Worm (Caenorhabditis elegans) whole organism, L4 larva: ENCODE results near the gene Y67H2A.7.

Source experiments
- ZK546.5 ChIP-seq, 2 experiments: sonication (generic microtip); optimal IDR thresholded peaks; 2 replicates each; lab custom pipeline; 2017; ENCODE audit warnings: missing biosample characterization in 2 of 2, missing genetic modification characterization in 2 of 2
- aha-1 ChIP-seq: fragments of 150-350 bp; peaks from one replicate; lab custom pipeline; 2014; ENCODE audit warnings: missing biosample characterization, missing genetic modification characterization
- arid-1 ChIP-seq: fragments of 200-800 bp; sonication (Bioruptor generic); conservative IDR thresholded peaks from 2 replicates; pipeline ENCODE4 v1.3.6; 2022; ENCODE audit warnings: missing genetic modification reagents, missing genetic modification characterization, missing compliant biosample characterization
- ceh-82 ChIP-seq: sonication (generic microtip); optimal IDR thresholded peaks from 2 replicates; lab custom pipeline; 2017; ENCODE audit warnings: missing biosample characterization, missing genetic modification characterization
- ces-1 ChIP-seq: fragments of 150-350 bp; sonication (generic microtip); optimal IDR thresholded peaks from 4 replicates; lab custom pipeline; 2014; ENCODE audit warnings: missing biosample characterization, missing genetic modification reagents, missing genetic modification characterization
- fkh-10 ChIP-seq: fragments of 150-350 bp; optimal IDR thresholded peaks from 2 replicates; lab custom pipeline; 2014; ENCODE audit warnings: missing biosample characterization, missing genetic modification reagents, missing genetic modification characterization
- lin-15B ChIP-seq: fragments of 150-350 bp; sonication (generic microtip); optimal IDR thresholded peaks from 3 replicates; lab custom pipeline; 2014; ENCODE audit warnings: missing biosample characterization, missing genetic modification characterization
- mdl-1 ChIP-seq, 2 experiments: fragments of 150-350 bp in 1 of 2; sonication (generic microtip) in 1 of 2; optimal IDR thresholded peaks; 2 replicates each; lab custom pipeline; 2014 to 2017; ENCODE audit warnings: missing biosample characterization in 2 of 2, missing genetic modification characterization in 2 of 2
- snpc-4 ChIP-seq: fragments of 150-350 bp; optimal IDR thresholded peaks from 2 replicates; lab custom pipeline; 2014; ENCODE audit warnings: missing biosample characterization, missing genetic modification characterization
- unc-39 ChIP-seq: sonication (generic microtip); optimal IDR thresholded peaks from 2 replicates; lab custom pipeline; 2017; ENCODE audit warnings: missing biosample characterization, missing genetic modification characterization
- unc-62 ChIP-seq, 3 experiments: fragments of 150-350 bp in 1 of 3; sonication (generic microtip); optimal IDR thresholded peaks in 2 of 3; peaks in 1 of 3; 1 replicate in 1 of 3; 2 replicates in 2 of 3; lab custom pipeline; 2014 to 2017; ENCODE audit warnings: missing biosample characterization in 3 of 3, missing genetic modification characterization in 3 of 3, missing genetic modification reagents in 3 of 3, missing genotype in 1 of 3
- ztf-11 ChIP-seq: fragments of 150-350 bp; optimal IDR thresholded peaks from 2 replicates; lab custom pipeline; 2014; ENCODE audit warnings: missing biosample characterization, missing genetic modification characterization

DNA sequence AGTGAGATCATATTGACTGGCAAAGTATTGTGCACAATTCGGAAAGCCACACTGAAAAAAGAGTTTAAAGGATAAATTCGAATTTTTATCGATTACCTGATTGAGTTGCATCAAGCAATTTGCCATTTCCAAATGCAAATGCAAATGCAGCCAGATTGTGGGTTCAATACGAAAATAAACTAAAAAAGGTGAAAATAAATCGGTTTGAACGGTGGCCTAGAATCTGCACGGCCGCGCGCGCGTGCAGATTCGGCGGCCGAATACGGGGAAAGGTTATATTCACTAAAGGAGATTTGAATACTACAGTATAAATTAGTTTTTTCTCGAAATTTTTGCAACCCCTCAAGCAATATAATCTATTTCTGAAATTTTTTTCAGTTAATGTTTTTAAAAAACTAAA is 14.2 kb upstream of the Y67H2A.7 start, which contains the start of gene Y67H2A.10:
- TF ChIP-seq aha-1 (tag; lab: Kevin White, UChicago) (peak; percentile 31), unc-62 (GFP tag; optimal IDR thresholded peaks at IDR 0.05 in 1 of 2; lab: Kevin White, UChicago) (no peak), unc-62 (tag; optimal IDR thresholded peaks at IDR 0.05; lab: Kevin White, UChicago) (no peak), ces-1 (GFP tag; lab: Kevin White, UChicago) (no peak), arid-1 (no peak), mdl-1 (tag; optimal IDR thresholded peaks at IDR 0.05; lab: Kevin White, UChicago) (no peak), ceh-82 (tag; lab: Kevin White, UChicago) (no peak), unc-39 (no peak), lin-15B (tag; lab: Kevin White, UChicago) (no peak), fkh-10 (GFP tag; lab: Kevin White, UChicago) (no peak), ZK546.5 (tag; optimal IDR thresholded peaks at IDR 0.05; lab: Kevin White, UChicago) (no peak), snpc-4 (tag; lab: Kevin White, UChicago) (no peak), ztf-11 (tag; lab: Kevin White, UChicago) (no peak)
